Worm (Caenorhabditis elegans): ENCODE results near the gene vit-1.
A peak's percentile ranks its signal among the peaks of the same experiment; 100 is the strongest.

Gene vit-1

DNA sequence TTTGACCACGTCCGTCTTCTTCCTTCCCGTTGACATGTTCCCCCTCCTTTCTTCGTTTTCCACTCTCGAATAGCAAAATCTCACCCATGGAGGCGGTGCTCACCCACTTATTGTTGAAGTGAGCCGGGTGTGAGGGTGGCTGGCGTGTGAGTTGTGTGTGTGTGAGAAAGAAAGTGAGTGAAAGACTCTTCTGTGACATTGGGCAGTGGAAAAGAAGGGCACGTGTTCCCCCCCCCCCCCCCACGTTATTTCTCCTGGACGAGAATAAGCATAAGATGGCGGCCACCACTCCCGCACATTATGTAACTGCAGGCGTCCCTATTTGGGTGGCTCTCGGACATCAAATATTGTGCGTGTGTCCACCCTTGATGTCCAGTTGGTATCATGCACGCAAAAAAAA, 17.5 kb upstream of the vit-1 start:
- no peak for TF ChIP-seq unc-39 (tag; optimal IDR thresholded peaks at IDR 0.05)
- TF ChIP-seq Y55F3AM.14 (GFP tag; optimal IDR thresholded peaks at IDR 0.05) = peak; percentile 2

DNA sequence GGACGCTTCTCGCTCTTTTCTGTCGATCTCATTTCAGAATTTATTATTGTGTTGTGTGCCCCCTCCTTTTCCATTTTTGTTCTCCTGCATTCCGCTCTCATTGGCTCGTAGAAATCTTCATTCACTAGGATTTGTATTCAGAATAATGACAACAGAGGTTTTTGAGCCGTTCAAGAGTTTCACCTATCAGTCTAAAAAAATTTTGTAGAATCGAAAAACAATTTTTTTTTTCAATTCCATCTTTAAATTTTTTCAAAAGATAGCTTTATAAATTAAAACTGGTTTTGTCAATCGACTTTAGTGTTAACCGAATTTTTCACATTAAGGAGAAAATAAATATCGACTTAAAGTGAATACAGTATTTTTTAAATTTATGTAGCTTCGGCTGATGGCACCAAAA, 17.0 kb upstream of the vit-1 start, which contains the start of gene K09F5.4:
Gene K09F5.4 (minus strand): TSS at position 101 of the 400 bp plus-strand sequence.
- TF ChIP-seq elt-1 (tag; optimal IDR thresholded peaks at IDR 0.05) = no peak
- no peak for TF ChIP-seq nhr-12 (tag; optimal IDR thresholded peaks at IDR 0.05)
- TF ChIP-seq fos-1 (tag; optimal IDR thresholded peaks at IDR 0.05) = no peak
- no peak for TF ChIP-seq skn-1 (tag; optimal IDR thresholded peaks at IDR 0.05)
- TF ChIP-seq nhr-10 (tag; optimal IDR thresholded peaks at IDR 0.05) = no peak
- no peak for TF ChIP-seq unc-55 (GFP tag; optimal IDR thresholded peaks at IDR 0.05)
- no peak for TF ChIP-seq lin-13 (GFP tag; optimal IDR thresholded peaks at IDR 0.05)
- no peak for TF ChIP-seq nhr-21 (tag; optimal IDR thresholded peaks at IDR 0.05)
- no peak for TF ChIP-seq mbf-1 (tag; optimal IDR thresholded peaks at IDR 0.05)
- no peak for TF ChIP-seq ceh-16 (tag; optimal IDR thresholded peaks at IDR 0.05)
- TF ChIP-seq gmeb-1 (tag; optimal IDR thresholded peaks at IDR 0.05) = no peak
- no peak for TF ChIP-seq mab-5 (tag; optimal IDR thresholded peaks at IDR 0.05)
- TF ChIP-seq nhr-129 (tag; optimal IDR thresholded peaks at IDR 0.05) = no peak
- TF ChIP-seq alr-1 (tag; optimal IDR thresholded peaks at IDR 0.05) = no peak
- TF ChIP-seq mdl-1 (tag; optimal IDR thresholded peaks at IDR 0.05) = no peak
- no peak for TF ChIP-seq ama-1 (optimal IDR thresholded peaks at IDR 0.05)
- TF ChIP-seq ztf-11 (tag; optimal IDR thresholded peaks at IDR 0.05) = no peak
- no peak for TF ChIP-seq ztf-1 (GFP tag; conservative IDR thresholded peaks at IDR 0.05)
- TF ChIP-seq snpc-4 (tag; optimal IDR thresholded peaks at IDR 0.05) = no peak

DNA sequence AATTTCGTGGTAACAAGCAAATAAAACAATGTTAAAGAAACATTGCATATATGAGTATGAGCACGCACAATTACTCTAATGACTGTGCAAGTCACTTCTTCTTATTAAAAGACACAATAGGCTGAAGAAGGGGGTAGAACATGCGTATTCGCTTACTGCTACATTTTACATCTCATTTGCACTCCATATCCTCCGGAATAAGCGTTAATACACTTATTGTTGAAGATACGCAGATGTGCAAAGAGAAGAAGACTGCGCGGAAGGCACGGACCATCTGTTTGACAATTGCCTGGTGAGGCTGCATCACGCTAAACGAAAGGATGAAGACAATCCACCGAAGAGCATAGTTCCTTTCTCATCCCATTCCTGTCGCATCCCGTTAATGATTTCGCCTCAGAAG, 14.8 kb upstream of the vit-1 start:
- TF ChIP-seq mab-5 (tag; optimal IDR thresholded peaks at IDR 0.05) = no peak
- TF ChIP-seq ztf-4 (tag; optimal IDR thresholded peaks at IDR 0.05) = no peak
- TF ChIP-seq sma-3 (GFP tag; optimal IDR thresholded peaks at IDR 0.05) = no peak
- peak; percentile 17 for TF ChIP-seq unc-55 (GFP tag; optimal IDR thresholded peaks at IDR 0.05)
- no peak for TF ChIP-seq nhr-25 (tag; optimal IDR thresholded peaks at IDR 0.05)
- TF ChIP-seq unc-39 (tag; optimal IDR thresholded peaks at IDR 0.05) = no peak
- TF ChIP-seq lin-39 (tag; optimal IDR thresholded peaks at IDR 0.05) = peak; percentile 6
- TF ChIP-seq sem-4 (tag; optimal IDR thresholded peaks at IDR 0.05) = no peak
- TF ChIP-seq Y55F3AM.14 (GFP tag; optimal IDR thresholded peaks at IDR 0.05) = no peak
- TF ChIP-seq sma-9 (GFP tag; optimal IDR thresholded peaks at IDR 0.05) = no peak
- no peak for TF ChIP-seq sma-9 (tag; optimal IDR thresholded peaks at IDR 0.05)
- no peak for TF ChIP-seq nhr-10 (tag; optimal IDR thresholded peaks at IDR 0.05)
- no peak for TF ChIP-seq ztf-11 (tag; optimal IDR thresholded peaks at IDR 0.05)
- TF ChIP-seq skn-1 (tag; optimal IDR thresholded peaks at IDR 0.05) = no peak

DNA sequence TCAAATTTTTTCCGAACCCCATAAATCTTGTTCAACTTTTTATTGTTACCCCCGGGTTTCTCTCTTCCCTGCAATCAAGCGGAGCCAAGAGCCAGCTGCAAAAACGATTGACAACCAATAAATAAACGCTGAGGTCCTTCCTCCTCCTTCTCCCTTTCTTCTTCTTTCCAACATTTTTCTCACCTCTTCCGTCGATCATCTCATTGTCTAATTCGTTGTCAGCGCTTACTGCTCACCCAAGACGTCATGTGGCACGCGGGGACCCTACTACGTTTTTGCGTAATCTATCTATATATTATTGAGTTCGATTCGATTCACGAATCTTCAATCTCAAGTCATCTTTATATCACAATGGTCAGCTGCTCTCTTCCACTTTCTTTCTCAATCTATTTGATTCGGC, 12.2 kb upstream of the vit-1 start:
- TF ChIP-seq nhr-25 (tag; optimal IDR thresholded peaks at IDR 0.05) = no peak
- TF ChIP-seq nhr-129 (tag; optimal IDR thresholded peaks at IDR 0.05) = peak; percentile 45
- no peak for TF ChIP-seq zag-1 (tag; optimal IDR thresholded peaks at IDR 0.05)
- peak; percentile 46 for TF ChIP-seq sma-9 (GFP tag; optimal IDR thresholded peaks at IDR 0.05)
- no peak for TF ChIP-seq sma-9 (tag; optimal IDR thresholded peaks at IDR 0.05)
- TF ChIP-seq nhr-21 (tag; optimal IDR thresholded peaks at IDR 0.05) = no peak
- TF ChIP-seq aly-2 (tag; optimal IDR thresholded peaks at IDR 0.05) = no peak
- TF ChIP-seq C34F6.9 (tag; optimal IDR thresholded peaks at IDR 0.05) = no peak
- TF ChIP-seq lin-39 (tag; optimal IDR thresholded peaks at IDR 0.05) = no peak
- TF ChIP-seq lsy-2 (tag; optimal IDR thresholded peaks at IDR 0.05) = peak in 1 of 2 experiments; percentile 10
- TF ChIP-seq sem-4 (tag; optimal IDR thresholded peaks at IDR 0.05) = no peak
- TF ChIP-seq ama-1 (optimal IDR thresholded peaks at IDR 0.05) = no peak
- TF ChIP-seq unc-55 (GFP tag; optimal IDR thresholded peaks at IDR 0.05) = no peak
- TF ChIP-seq gmeb-1 (tag; optimal IDR thresholded peaks at IDR 0.05) = no peak
- no peak for TF ChIP-seq ceh-82 (tag; optimal IDR thresholded peaks at IDR 0.05)
- TF ChIP-seq mab-5 (tag; optimal IDR thresholded peaks at IDR 0.05) = peak; percentile 18
- no peak for TF ChIP-seq mdl-1 (tag; optimal IDR thresholded peaks at IDR 0.05)
- TF ChIP-seq F13H6.1 (tag; optimal IDR thresholded peaks at IDR 0.05) = peak; percentile 76

DNA sequence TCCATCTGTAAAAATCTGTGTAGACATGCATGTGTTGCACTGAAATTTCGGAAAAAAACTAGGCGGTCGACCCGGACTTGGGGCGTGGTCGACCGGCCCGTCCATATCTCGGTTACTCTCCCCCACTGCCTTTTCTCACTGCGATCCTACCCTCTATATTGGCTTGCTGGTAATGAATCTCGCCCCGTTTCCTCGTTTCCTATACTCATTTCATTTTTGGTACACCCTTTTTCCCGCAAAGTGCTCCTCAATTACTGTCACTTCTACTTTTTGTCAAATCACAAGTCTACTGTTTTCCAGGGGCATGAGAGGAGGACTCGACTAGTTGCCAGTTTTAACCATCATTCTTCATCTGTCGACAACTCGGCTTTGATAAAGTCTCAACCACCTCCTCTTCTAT, 8.7 kb upstream of the vit-1 start, which contains the start of gene K09F5.6:
Gene K09F5.6 (plus strand): TSS at position 301 of the 400 bp plus-strand sequence.
- TF ChIP-seq lin-13 (GFP tag; optimal IDR thresholded peaks at IDR 0.05) (no peak), nhr-11 (tag; optimal IDR thresholded peaks at IDR 0.05) (no peak), nhr-77 (tag; optimal IDR thresholded peaks at IDR 0.05) (no peak), fos-1 (tag; optimal IDR thresholded peaks at IDR 0.05) (no peak), aly-2 (tag; optimal IDR thresholded peaks at IDR 0.05) (no peak), snpc-4 (tag; optimal IDR thresholded peaks at IDR 0.05) (no peak), sma-9 (GFP tag; optimal IDR thresholded peaks at IDR 0.05) (no peak), sma-9 (tag; optimal IDR thresholded peaks at IDR 0.05) (no peak), ceh-16 (tag; optimal IDR thresholded peaks at IDR 0.05) (no peak), nhr-129 (tag; optimal IDR thresholded peaks at IDR 0.05) (no peak), skn-1 (tag; optimal IDR thresholded peaks at IDR 0.05) (no peak), sem-4 (tag; optimal IDR thresholded peaks at IDR 0.05) (no peak), elt-3 (tag; optimal IDR thresholded peaks at IDR 0.05) (no peak), mdl-1 (tag; optimal IDR thresholded peaks at IDR 0.05) (no peak), ztf-1 (GFP tag; conservative IDR thresholded peaks at IDR 0.05) (no peak), R02D3.7 (tag; optimal IDR thresholded peaks at IDR 0.05) (no peak), nhr-237 (tag; optimal IDR thresholded peaks at IDR 0.05) (no peak), nhr-10 (tag; optimal IDR thresholded peaks at IDR 0.05) (no peak), blmp-1 (tag; optimal IDR thresholded peaks at IDR 0.05; ENCODE audit: insufficient read depth) (no peak)

Measured in whole organism, L2 larva.